Fruit fly (Drosophila melanogaster) Kc167 (cell line): ENCODE measurements around the gene CG7675.

Experiments used
- Myc ChIP-seq: fragments of >200 bp; optimal IDR thresholded peaks from 2 replicates; lab custom pipeline; 2017; ENCODE audit warnings: missing external identifiers
- h ChIP-seq: fragments of >200 bp; optimal IDR thresholded peaks from 3 replicates; lab custom pipeline; 2018; ENCODE audit warnings: missing external identifiers
- psq ChIP-seq: fragments of >200 bp; optimal IDR thresholded peaks from 2 replicates; lab custom pipeline; 2017; ENCODE audit warnings: missing external identifiers
- ttk ChIP-seq: sonication (Bioruptor generic); optimal IDR thresholded peaks from 2 replicates; lab custom pipeline; 2017; ENCODE audit warnings: missing external identifiers

DNA sequence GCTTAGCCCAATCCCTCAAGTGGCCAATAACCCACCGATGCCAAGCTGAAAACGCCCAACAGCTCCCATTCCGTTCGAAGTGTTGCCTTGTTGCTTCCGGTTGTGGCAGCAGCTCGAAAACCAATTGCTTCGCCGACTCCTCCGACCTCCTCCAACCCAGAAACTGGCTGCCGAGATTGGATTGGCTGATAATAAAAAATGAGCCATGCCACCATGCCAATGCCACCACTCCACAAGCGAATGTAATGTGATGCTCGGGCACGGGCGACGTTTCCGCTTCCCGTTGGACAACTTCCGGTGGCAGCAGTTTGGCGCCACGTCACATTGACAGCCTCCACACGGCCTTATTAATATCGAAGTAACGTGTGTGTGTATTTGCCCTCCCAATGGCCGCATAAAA lies 42.5 kb downstream of the CG7675 start:
- TF ChIP-seq Myc (lab: Kevin White, UChicago) (no peak), ttk (lab: Kevin White, UChicago) (no peak), psq (lab: Kevin White, UChicago) (no peak), h (lab: Kevin White, UChicago) (no peak)
